Fruit fly (Drosophila melanogaster) whole organism, wandering third instar larva: ENCODE results near the gene CG11378.

ENCODE experiments used
- Abd-B ChIP-seq: fragments of >200 bp; optimal IDR thresholded peaks from 2 replicates; lab custom pipeline; 2017; ENCODE audit warnings: missing biosample characterization, missing genetic modification characterization
- CG32264 ChIP-seq: fragments of 200-800 bp; sonication (Bioruptor generic); optimal IDR thresholded peaks from 2 replicates; lab custom pipeline; 2016; ENCODE audit warnings: missing biosample characterization, missing genetic modification characterization
- CG9705 ChIP-seq: fragments of 200-800 bp; sonication (Bioruptor generic); optimal IDR thresholded peaks from 2 replicates; lab custom pipeline; 2018; ENCODE audit warnings: missing biosample characterization, mild to moderate bottlenecking, missing genetic modification characterization
- CrebA ChIP-seq: fragments of 200-800 bp; sonication (Bioruptor generic); optimal IDR thresholded peaks from 2 replicates; lab custom pipeline; 2016; ENCODE audit warnings: missing biosample characterization, mild to moderate bottlenecking, missing genetic modification characterization, borderline replicate concordance
- GATAd ChIP-seq: sonication (Bioruptor generic); optimal IDR thresholded peaks from 2 replicates; lab custom pipeline; 2016; ENCODE audit warnings: missing biosample characterization, missing genetic modification characterization
- HLH106 ChIP-seq: fragments of 200-800 bp; optimal IDR thresholded peaks from 3 replicates; lab custom pipeline; 2019; ENCODE audit warnings: missing biosample characterization, mild to moderate bottlenecking, missing genetic modification characterization, moderate library complexity
- Hnf4 ChIP-seq: fragments of 200-800 bp; sonication (Bioruptor generic); optimal IDR thresholded peaks from 2 replicates; lab custom pipeline; 2016; ENCODE audit warnings: missing biosample characterization, mild to moderate bottlenecking, missing genetic modification characterization
- Hr78 ChIP-seq: fragments of >200 bp; optimal IDR thresholded peaks from 2 replicates; lab custom pipeline; 2017; ENCODE audit warnings: missing biosample characterization, missing genetic modification characterization
- Hr83 ChIP-seq: fragments of 200-300 bp; sonication (Bioruptor generic); optimal IDR thresholded peaks from 2 replicates; lab custom pipeline; 2016; ENCODE audit warnings: missing biosample characterization, mild to moderate bottlenecking, missing genetic modification characterization, moderate library complexity; ENCODE audit not compliant: poor library complexity, severe bottlenecking
- Jra ChIP-seq: sonication (Bioruptor generic); optimal IDR thresholded peaks from 2 replicates; lab custom pipeline; 2016; ENCODE audit warnings: missing biosample characterization, missing genetic modification characterization
- Mio ChIP-seq: sonication (Bioruptor generic); optimal IDR thresholded peaks from 2 replicates; lab custom pipeline; 2016; ENCODE audit warnings: missing biosample characterization, missing genetic modification characterization
- Myc ChIP-seq: fragments of >200 bp; optimal IDR thresholded peaks from 2 replicates; lab custom pipeline; 2017
- N ChIP-seq: fragments of >200 bp; optimal IDR thresholded peaks from 2 replicates; lab custom pipeline; 2018; ENCODE audit warnings: missing biosample characterization, missing external identifiers, missing genetic modification characterization
- Sp1 ChIP-seq: fragments of 200-800 bp; sonication (Bioruptor generic); optimal IDR thresholded peaks from 3 replicates; lab custom pipeline; 2019; ENCODE audit warnings: missing biosample characterization, mild to moderate bottlenecking, missing genetic modification characterization, moderate library complexity
- br ChIP-seq: fragments of 200-800 bp; sonication (Bioruptor generic); optimal IDR thresholded peaks from 2 replicates; lab custom pipeline; 2016; ENCODE audit warnings: missing biosample characterization, missing genetic modification characterization
- brk ChIP-seq: fragments of 200-800 bp; sonication (Bioruptor generic); optimal IDR thresholded peaks from 2 replicates; lab custom pipeline; 2016; ENCODE audit warnings: missing biosample characterization, mild to moderate bottlenecking, missing genetic modification characterization
- dmrt93B ChIP-seq: fragments of 200-800 bp; sonication (Bioruptor generic); optimal IDR thresholded peaks from 2 replicates; lab custom pipeline; 2018; ENCODE audit warnings: missing biosample characterization, mild to moderate bottlenecking, missing genetic modification characterization
- dsf ChIP-seq: sonication (Bioruptor generic); optimal IDR thresholded peaks from 2 replicates; lab custom pipeline; 2016; ENCODE audit warnings: missing biosample characterization, missing genetic modification characterization, borderline replicate concordance
- ey ChIP-seq: fragments of 200-800 bp; sonication (Bioruptor generic); optimal IDR thresholded peaks from 2 replicates; lab custom pipeline; 2016; ENCODE audit warnings: missing biosample characterization, missing genetic modification characterization
- foxo ChIP-seq, 2 experiments: fragments of 200-800 bp; sonication (Bioruptor generic); optimal IDR thresholded peaks; 2 replicates in 1 of 2; 3 replicates in 1 of 2; lab custom pipeline; 2016 to 2017; ENCODE audit warnings: missing biosample characterization in 2 of 2, missing genetic modification characterization in 2 of 2
- fru ChIP-seq: fragments of 200-800 bp; sonication (Bioruptor generic); optimal IDR thresholded peaks from 3 replicates; lab custom pipeline; 2016; ENCODE audit warnings: missing biosample characterization, mild to moderate bottlenecking, missing genetic modification characterization
- jim ChIP-seq: fragments of 175-275, 200-325 bp; sonication (Bioruptor generic); optimal IDR thresholded peaks from 2 replicates; lab custom pipeline; 2016; ENCODE audit warnings: missing biosample characterization, mild to moderate bottlenecking, missing genetic modification characterization
- pan ChIP-seq: fragments of >200 bp; optimal IDR thresholded peaks from 2 replicates; lab custom pipeline; 2017
- psq ChIP-seq: fragments of 200-800 bp; sonication (Bioruptor generic); optimal IDR thresholded peaks from 3 replicates; lab custom pipeline; 2017; ENCODE audit warnings: missing biosample characterization, mild to moderate bottlenecking, missing genetic modification characterization, moderate library complexity
- rgr ChIP-seq: fragments of 200-800 bp; sonication (Bioruptor generic); optimal IDR thresholded peaks from 3 replicates; lab custom pipeline; 2016; ENCODE audit warnings: missing biosample characterization, mild to moderate bottlenecking, missing genetic modification characterization
- sage ChIP-seq: fragments of 200-800 bp; sonication (Bioruptor generic); optimal IDR thresholded peaks from 2 replicates; lab custom pipeline; 2016; ENCODE audit warnings: missing biosample characterization, mild to moderate bottlenecking, missing genetic modification characterization
- sv ChIP-seq: fragments of 200-800 bp; sonication (Bioruptor generic); optimal IDR thresholded peaks from 3 replicates; lab custom pipeline; 2016; ENCODE audit warnings: missing biosample characterization, missing genetic modification characterization
- usp ChIP-seq: fragments of >200 bp; optimal IDR thresholded peaks from 2 replicates; lab custom pipeline; 2017; ENCODE audit warnings: missing biosample characterization, missing genetic modification characterization
- woc ChIP-seq: sonication (Bioruptor generic); optimal IDR thresholded peaks from 2 replicates; lab custom pipeline; 2016; ENCODE audit warnings: missing biosample characterization, mild to moderate bottlenecking, missing genetic modification characterization

Gene CG11378

dm6 chrX:1180865-1181264 lies 10.2 kb downstream of the CG11378 start:
- TF ChIP-seq Myc (lab: Kevin White, UChicago), result no peak
- no peak for TF ChIP-seq sv (GFP tag; lab: Kevin White, UChicago)
- no peak for TF ChIP-seq foxo (GFP tag; optimal IDR thresholded peaks at IDR 0.05; lab: Kevin White, UChicago)
- TF ChIP-seq CG32264 (GFP tag; lab: Kevin White, UChicago), result no peak
- TF ChIP-seq ey (GFP tag; lab: Kevin White, UChicago), result no peak
- no peak for TF ChIP-seq sage (GFP tag; lab: Kevin White, UChicago)
- TF ChIP-seq brk (GFP tag; lab: Kevin White, UChicago), result no peak

dm6 chrX:1181320-1181719 lies 10.7 kb downstream of the CG11378 start, which contains the start of gene CG14627:
Gene CG14627, plus strand, starts transcription at chrX:1181620.
- TF ChIP-seq Hr83 (GFP tag; lab: Kevin White, UChicago), result no peak
- no peak for TF ChIP-seq Abd-B
- no peak for TF ChIP-seq psq
- TF ChIP-seq CG9705, result no peak
- no peak for TF ChIP-seq pan (lab: Kevin White, UChicago)
- no peak for TF ChIP-seq GATAd
- TF ChIP-seq usp, result no peak
- no peak for TF ChIP-seq jim
- no peak for TF ChIP-seq br (GFP tag; lab: Kevin White, UChicago)
- no peak for TF ChIP-seq brk (GFP tag; lab: Kevin White, UChicago)
- TF ChIP-seq woc (GFP tag; lab: Kevin White, UChicago), result no peak
- TF ChIP-seq, all 38 proteins: peak for 0

- no peak for TF ChIP-seq Jra (GFP tag; lab: Kevin White, UChicago)
- TF ChIP-seq CrebA (GFP tag; lab: Kevin White, UChicago), result no peak
- no peak for TF ChIP-seq woc (GFP tag; lab: Kevin White, UChicago)
- no peak for TF ChIP-seq Abd-B
- no peak for TF ChIP-seq Mio (GFP tag; lab: Kevin White, UChicago)
- no peak for TF ChIP-seq rgr (GFP tag; lab: Kevin White, UChicago)
- no peak for TF ChIP-seq ey (GFP tag; lab: Kevin White, UChicago)
- TF ChIP-seq dsf (GFP tag; lab: Kevin White, UChicago), result no peak
- TF ChIP-seq Sp1, result no peak
- TF ChIP-seq fru (GFP tag; lab: Kevin White, UChicago), result no peak
- no peak for TF ChIP-seq CG32264 (GFP tag; lab: Kevin White, UChicago)
Measured at dm6 chrX:1183742-1184141, 13.1 kb downstream of the CG11378 start.

- TF ChIP-seq Hr78 (GFP tag; lab: Kevin White, UChicago) (no peak), usp (no peak)
Measured at dm6 chrX:1184478-1184877, 13.8 kb downstream of the CG11378 start, which contains the start of gene CG14626. Gene CG14626, plus strand, starts transcription at chrX:1184778.

dm6 chrX:1191008-1191407 lies 20.4 kb downstream of the CG11378 start, which contains the start of gene CG11380:
Gene CG11380, plus strand, starts transcription at chrX:1191308.
- TF ChIP-seq CrebA (GFP tag; lab: Kevin White, UChicago) (no peak), N (GFP tag; lab: Kevin White, UChicago) (no peak), CG32264 (GFP tag; lab: Kevin White, UChicago) (no peak), Sp1 (no peak)

- TF ChIP-seq Sp1 (no peak), dmrt93B (GFP tag; lab: Kevin White, UChicago) (no peak), N (GFP tag; lab: Kevin White, UChicago) (no peak), GATAd (no peak), pan (lab: Kevin White, UChicago) (no peak), sv (GFP tag; lab: Kevin White, UChicago) (no peak), ey (GFP tag; lab: Kevin White, UChicago) (no peak), brk (GFP tag; lab: Kevin White, UChicago) (no peak), HLH106 (tag; lab: Kevin White, UChicago) (no peak), Hnf4 (GFP tag; lab: Kevin White, UChicago) (no peak), Abd-B (no peak), CG9705 (no peak), psq (no peak), Myc (lab: Kevin White, UChicago) (no peak), fru (GFP tag; lab: Kevin White, UChicago) (no peak), usp (no peak), CG32264 (GFP tag; lab: Kevin White, UChicago) (no peak)
Measured at dm6 chrX:1197862-1198261, 27.2 kb downstream of the CG11378 start.
